Worm (Caenorhabditis elegans) whole organism, L4 larva: ENCODE results near the gene lntl-1.

Source experiments
- T26A8.4 ChIP-seq: fragments of 200-800 bp; sonication (Bioruptor generic); IDR thresholded peaks from 2 replicates; pipeline ENCODE4 v1.3.6; 2022; ENCODE audit warnings: missing genetic modification characterization, missing compliant biosample characterization
- ZK546.5 ChIP-seq, 2 experiments: sonication (generic microtip); optimal IDR thresholded peaks; 2 replicates each; lab custom pipeline; 2017; ENCODE audit warnings: missing biosample characterization in 2 of 2, missing genetic modification characterization in 2 of 2
- ceh-28 ChIP-seq: fragments of 150-350 bp; optimal IDR thresholded peaks from 2 replicates; lab custom pipeline; 2014; ENCODE audit warnings: missing biosample characterization, missing genetic modification reagents, missing genetic modification characterization
- ceh-82 ChIP-seq: sonication (generic microtip); optimal IDR thresholded peaks from 2 replicates; lab custom pipeline; 2017; ENCODE audit warnings: missing biosample characterization, missing genetic modification characterization
- dpl-1 ChIP-seq: fragments of 150-350 bp; optimal IDR thresholded peaks from 2 replicates; lab custom pipeline; 2014; ENCODE audit warnings: missing biosample characterization, missing genetic modification reagents, missing genetic modification characterization
- egl-27 ChIP-seq: sonication (generic microtip); optimal IDR thresholded peaks from 3 replicates; lab custom pipeline; 2017; ENCODE audit warnings: missing biosample characterization, missing genetic modification reagents, missing genetic modification characterization
- gei-8 ChIP-seq: fragments of 200-800 bp; sonication (Bioruptor generic); optimal IDR thresholded peaks from 2 replicates; lab custom pipeline; 2018; ENCODE audit warnings: mild to moderate bottlenecking, missing genetic modification characterization, missing compliant biosample characterization
- jun-1 ChIP-seq: fragments of 150-350 bp; optimal IDR thresholded peaks from 2 replicates; lab custom pipeline; 2014; ENCODE audit warnings: missing biosample characterization, missing genetic modification reagents, missing genetic modification characterization
- lin-13 ChIP-seq: fragments of 150-350 bp; optimal IDR thresholded peaks from 2 replicates; lab custom pipeline; 2014; ENCODE audit warnings: missing biosample characterization, missing genetic modification reagents, missing genetic modification characterization
- nhr-111 ChIP-seq: fragments of 200-800 bp; sonication (Bioruptor generic); optimal IDR thresholded peaks from 2 replicates; lab custom pipeline; 2018; ENCODE audit warnings: mild to moderate bottlenecking, missing genetic modification characterization, missing compliant biosample characterization
- nhr-28 ChIP-seq: fragments of 150-350 bp; optimal IDR thresholded peaks from 2 replicates; lab custom pipeline; 2014; ENCODE audit warnings: missing biosample characterization, missing genetic modification characterization
- unc-62 ChIP-seq, 3 experiments: fragments of 150-350 bp in 1 of 3; sonication (generic microtip); optimal IDR thresholded peaks in 2 of 3; peaks in 1 of 3; 1 replicate in 1 of 3; 2 replicates in 2 of 3; lab custom pipeline; 2014 to 2017; ENCODE audit warnings: missing biosample characterization in 3 of 3, missing genetic modification characterization in 3 of 3, missing genetic modification reagents in 3 of 3, missing genotype in 1 of 3
- ztf-11 ChIP-seq: fragments of 150-350 bp; optimal IDR thresholded peaks from 2 replicates; lab custom pipeline; 2014; ENCODE audit warnings: missing biosample characterization, missing genetic modification characterization

DNA sequence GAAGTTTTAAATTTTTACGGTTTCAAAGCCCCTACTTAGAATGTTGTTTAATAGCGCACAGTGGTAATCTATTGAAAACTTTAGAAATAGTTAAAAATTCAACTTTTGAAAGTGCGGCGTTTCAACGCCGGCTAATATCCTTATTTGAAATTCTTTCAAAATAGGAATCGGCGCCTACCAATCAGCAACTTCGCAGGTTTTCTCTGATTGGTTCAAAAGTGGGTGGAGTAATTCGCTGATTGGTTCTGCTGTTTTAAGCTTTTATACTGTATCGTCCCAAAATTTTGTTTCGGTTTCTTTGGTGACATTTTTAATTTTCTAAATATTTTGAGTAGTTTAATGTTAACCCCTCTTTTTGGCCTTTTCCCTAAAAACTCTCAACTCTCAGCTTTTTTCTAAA lies 54.9 kb downstream of the lntl-1 start:
- TF ChIP-seq gei-8 (GFP tag; lab: Kevin White, UChicago) (no peak), nhr-28 (tag; lab: Kevin White, UChicago) (no peak), lin-13 (no peak), ztf-11 (no peak), jun-1 (no peak), unc-62 (GFP tag; optimal IDR thresholded peaks at IDR 0.05 in 1 of 2; lab: Kevin White, UChicago) (no peak), unc-62 (tag; optimal IDR thresholded peaks at IDR 0.05; lab: Kevin White, UChicago) (no peak), ceh-28 (tag; lab: Kevin White, UChicago) (no peak), T26A8.4 (GFP tag; lab: Robert Waterston, UW) (no peak), egl-27 (tag; lab: Kevin White, UChicago) (no peak), dpl-1 (GFP tag; lab: Kevin White, UChicago) (no peak), nhr-111 (GFP tag; lab: Kevin White, UChicago) (no peak), ZK546.5 (tag; optimal IDR thresholded peaks at IDR 0.05; lab: Kevin White, UChicago) (no peak), ceh-82 (tag; lab: Kevin White, UChicago) (no peak)
